Worm (Caenorhabditis elegans) whole organism, L2 larva: ENCODE measurements around the gene H39E23.3.

Experiments
- F13H6.1 ChIP-seq: sonication (generic microtip); optimal IDR thresholded peaks from 2 replicates; lab custom pipeline; 2016; ENCODE audit warnings: missing genetic modification characterization, missing compliant biosample characterization
- alr-1 ChIP-seq: fragments of 150-350 bp; optimal IDR thresholded peaks from 2 replicates; lab custom pipeline; 2014; ENCODE audit warnings: missing biosample characterization, missing genetic modification characterization
- egl-27 ChIP-seq: sonication (generic microtip); optimal IDR thresholded peaks from 3 replicates; lab custom pipeline; 2017; ENCODE audit warnings: missing biosample characterization, missing genetic modification reagents, missing genetic modification characterization
- elt-1 ChIP-seq: fragments of 150-350 bp; optimal IDR thresholded peaks from 2 replicates; lab custom pipeline; 2014; ENCODE audit warnings: missing biosample characterization, missing genetic modification characterization
- fos-1 ChIP-seq: fragments of 150-350 bp; optimal IDR thresholded peaks from 2 replicates; lab custom pipeline; 2014; ENCODE audit warnings: missing biosample characterization, missing genetic modification characterization
- lin-39 ChIP-seq: fragments of 150-350 bp; optimal IDR thresholded peaks from 2 replicates; lab custom pipeline; 2014; ENCODE audit warnings: missing biosample characterization, missing genetic modification reagents, missing genetic modification characterization
- nhr-11 ChIP-seq: fragments of 150-350 bp; optimal IDR thresholded peaks from 2 replicates; lab custom pipeline; 2014; ENCODE audit warnings: missing biosample characterization, missing genetic modification characterization
- nhr-12 ChIP-seq: fragments of 150-350 bp; optimal IDR thresholded peaks from 2 replicates; lab custom pipeline; 2014; ENCODE audit warnings: missing biosample characterization, missing genetic modification characterization
- sma-9 ChIP-seq, 2 experiments: fragments of 150-350 bp in 1 of 2; sonication (generic microtip) in 1 of 2; optimal IDR thresholded peaks; 2 replicates each; lab custom pipeline; 2014 to 2016; ENCODE audit warnings: missing genetic modification characterization in 2 of 2, mild to moderate bottlenecking in 1 of 2, missing biosample characterization in 1 of 2, missing compliant biosample characterization in 1 of 2, missing genetic modification reagents in 1 of 2, moderate library complexity in 1 of 2
- ztf-11 ChIP-seq: sonication (generic microtip); optimal IDR thresholded peaks from 2 replicates; lab custom pipeline; 2017; ENCODE audit warnings: missing biosample characterization, missing genetic modification characterization

- TF ChIP-seq F13H6.1 (tag; lab: Kevin White, UChicago): no peak
- TF ChIP-seq nhr-12 (tag; lab: Kevin White, UChicago): no peak
- no peak for TF ChIP-seq nhr-11 (tag; lab: Kevin White, UChicago)
- peak; percentile 26 for TF ChIP-seq fos-1 (tag; lab: Kevin White, UChicago)
- TF ChIP-seq elt-1 (tag; lab: Kevin White, UChicago): no peak
- TF ChIP-seq lin-39 (tag; lab: Kevin White, UChicago): no peak
- peak; percentile 84 for TF ChIP-seq sma-9 (GFP tag; optimal IDR thresholded peaks at IDR 0.05; lab: Kevin White, UChicago)
- TF ChIP-seq sma-9 (tag; optimal IDR thresholded peaks at IDR 0.05; lab: Kevin White, UChicago): no peak
- no peak for TF ChIP-seq alr-1
- no peak for TF ChIP-seq ztf-11
- no peak for TF ChIP-seq egl-27 (tag; lab: Kevin White, UChicago)
These were observed 12.7 kb upstream of the H39E23.3 start for ce11 chrV:14094953-14095352.
